Worm (Caenorhabditis elegans) whole organism, early embryonic: ENCODE measurements around the gene C52B9.19.

Experiments
- B0310.2 ChIP-seq: sonication (generic microtip); optimal IDR thresholded peaks from 2 replicates; lab custom pipeline; 2016; ENCODE audit warnings: mild to moderate bottlenecking, missing genetic modification characterization, missing compliant biosample characterization
- ama-1 ChIP-seq: fragments of 150-350 bp; optimal IDR thresholded peaks from 2 replicates; lab custom pipeline; 2014
- ceh-13 ChIP-seq: fragments of 200-800 bp; sonication (Bioruptor generic); optimal IDR thresholded peaks from 2 replicates; lab custom pipeline; 2018; ENCODE audit warnings: mild to moderate bottlenecking, missing genetic modification characterization, missing compliant biosample characterization
- ets-7 ChIP-seq: sonication (generic microtip); optimal IDR thresholded peaks from 2 replicates; lab custom pipeline; 2016; ENCODE audit warnings: missing genotype, missing genetic modification characterization, missing compliant biosample characterization
- flt-1 ChIP-seq: fragments of 200-800 bp; sonication (Bioruptor generic); IDR thresholded peaks from 2 replicates; pipeline ENCODE4 v1.3.6; 2022; ENCODE audit warnings: missing genetic modification characterization, missing compliant biosample characterization
- hmbx-1 ChIP-seq: sonication (generic microtip); optimal IDR thresholded peaks from 2 replicates; lab custom pipeline; 2016; ENCODE audit warnings: mild to moderate bottlenecking, missing genetic modification characterization, missing compliant biosample characterization
- hnd-1 ChIP-seq: sonication (generic microtip); optimal IDR thresholded peaks from 2 replicates; lab custom pipeline; 2016; ENCODE audit warnings: missing genetic modification characterization, missing compliant biosample characterization
- tbx-37 ChIP-seq: fragments of 200-800 bp; sonication (Bioruptor generic); conservative IDR thresholded peaks from 2 replicates; pipeline ENCODE4 v1.3.6; 2022; ENCODE audit warnings: missing genetic modification reagents, missing genetic modification characterization, missing compliant biosample characterization
- tra-4 ChIP-seq: sonication (generic microtip); optimal IDR thresholded peaks from 2 replicates; lab custom pipeline; 2017; ENCODE audit warnings: missing genetic modification characterization, missing compliant biosample characterization

DNA sequence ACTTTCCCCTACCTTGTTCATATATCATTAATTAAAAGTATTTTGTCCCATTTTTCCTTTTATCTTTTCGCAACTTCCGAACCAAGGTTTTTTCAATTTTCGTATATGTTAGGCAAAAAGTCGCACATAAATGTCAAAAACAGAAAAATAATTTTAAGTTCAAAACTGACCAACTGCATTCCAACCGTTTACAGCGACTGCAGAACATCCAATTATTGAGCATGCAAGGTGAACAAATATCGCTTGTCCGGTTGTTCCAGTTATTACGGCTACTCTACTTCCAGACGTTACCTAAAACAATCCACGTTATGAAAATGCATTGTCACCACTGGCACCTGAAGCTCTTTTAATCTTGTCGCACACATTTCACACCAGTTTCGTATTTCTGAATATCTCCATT lies 8.7 kb upstream of the C52B9.19 start, which contains the start of gene C52B9.10:
- TF ChIP-seq tbx-37 (no peak), tra-4 (no peak), ama-1 (lab: Kevin White, UChicago) (no peak), flt-1 (GFP tag; lab: Robert Waterston, UW) (no peak), B0310.2 (tag; lab: Kevin White, UChicago) (no peak), hnd-1 (tag; lab: Kevin White, UChicago) (no peak), ets-7 (tag; lab: Kevin White, UChicago) (no peak), ceh-13 (no peak), hmbx-1 (tag; lab: Kevin White, UChicago) (no peak)
